Worm (Caenorhabditis elegans) whole organism, L3 larva: ENCODE measurements around the gene par-5.

ENCODE experiments used
- aly-2 ChIP-seq: fragments of 150-350 bp; optimal IDR thresholded peaks from 2 replicates; lab custom pipeline; 2014; ENCODE audit warnings: missing biosample characterization, missing genetic modification characterization
- ama-1 ChIP-seq: fragments of 150-350 bp; optimal IDR thresholded peaks from 2 replicates; lab custom pipeline; 2018
- ceh-28 ChIP-seq: fragments of 150-350 bp; optimal IDR thresholded peaks from 2 replicates; lab custom pipeline; 2014; ENCODE audit warnings: missing biosample characterization, missing genetic modification reagents, missing genetic modification characterization
- ceh-9 ChIP-seq: sonication (generic microtip); optimal IDR thresholded peaks from 2 replicates; lab custom pipeline; 2018; ENCODE audit warnings: missing biosample characterization, missing genetic modification characterization
- elt-2 ChIP-seq: sonication (generic microtip); optimal IDR thresholded peaks from 2 replicates; lab custom pipeline; 2016; ENCODE audit warnings: missing genetic modification reagents, mild to moderate bottlenecking, missing genetic modification characterization, missing compliant biosample characterization
- elt-3 ChIP-seq, 3 experiments: fragments of 150-350 bp in 1 of 3; sonication (generic microtip) in 2 of 3; optimal IDR thresholded peaks; 2 replicates in 2 of 3; 4 replicates in 1 of 3; lab custom pipeline; 2014 to 2017; ENCODE audit warnings: missing biosample characterization in 3 of 3, missing genetic modification characterization in 3 of 3
- jun-1 ChIP-seq: fragments of 150-350 bp; optimal IDR thresholded peaks from 2 replicates; lab custom pipeline; 2014; ENCODE audit warnings: missing biosample characterization, missing genetic modification reagents, missing genetic modification characterization
- lin-15B ChIP-seq: fragments of 150-350 bp; optimal IDR thresholded peaks from 2 replicates; lab custom pipeline; 2014; ENCODE audit warnings: missing biosample characterization, missing genetic modification characterization
- mdl-1 ChIP-seq: fragments of 150-350 bp; optimal IDR thresholded peaks from 2 replicates; lab custom pipeline; 2014; ENCODE audit warnings: missing biosample characterization, missing genetic modification characterization
- unc-39 ChIP-seq: sonication (generic microtip); optimal IDR thresholded peaks from 4 replicates; lab custom pipeline; 2017; ENCODE audit warnings: missing biosample characterization, missing genetic modification characterization
- zag-1 ChIP-seq: fragments of 150-350 bp; optimal IDR thresholded peaks from 2 replicates; lab custom pipeline; 2014; ENCODE audit warnings: missing biosample characterization, missing genetic modification characterization
- ztf-11 ChIP-seq: fragments of 150-350 bp; optimal IDR thresholded peaks from 2 replicates; lab custom pipeline; 2014; ENCODE audit warnings: missing biosample characterization, missing genetic modification characterization
- ztf-4 ChIP-seq: fragments of 150-350 bp; optimal IDR thresholded peaks from 2 replicates; lab custom pipeline; 2014; ENCODE audit warnings: missing biosample characterization, missing genetic modification characterization

- no peak for TF ChIP-seq elt-3 (tag; optimal IDR thresholded peaks at IDR 0.05; lab: Kevin White, UChicago)
- no peak for TF ChIP-seq ztf-4 (tag; lab: Kevin White, UChicago)
- TF ChIP-seq jun-1 (tag; lab: Kevin White, UChicago), result no peak
- no peak for TF ChIP-seq mdl-1
- TF ChIP-seq lin-15B (tag; lab: Kevin White, UChicago), result peak; percentile 20
- no peak for TF ChIP-seq unc-39 (tag; lab: Kevin White, UChicago)
- TF ChIP-seq ceh-9 (tag; lab: Kevin White, UChicago), result no peak
- TF ChIP-seq ama-1 (lab: Kevin White, UChicago), result no peak
- no peak for TF ChIP-seq ztf-11 (tag; lab: Kevin White, UChicago)
- no peak for TF ChIP-seq elt-2 (tag; lab: Kevin White, UChicago)
- TF ChIP-seq ceh-28, result no peak
- TF ChIP-seq aly-2, result no peak
- no peak for TF ChIP-seq zag-1 (tag; lab: Kevin White, UChicago)
Measured at ce11 chrIV:11855900-11856660, 34.4 kb upstream of the par-5 start, which contains the start of gene ech-2.
